Worm (Caenorhabditis elegans) whole organism, L4 larva: ENCODE measurements around the gene T28A8.3.

Experiments used
- Y5F2A.4 ChIP-seq: fragments of 200-800 bp; sonication (Bioruptor generic); optimal IDR thresholded peaks from 2 replicates; lab custom pipeline; 2018; ENCODE audit warnings: mild to moderate bottlenecking, missing genetic modification characterization, missing compliant biosample characterization
- ama-1 ChIP-seq: fragments of 150-350 bp; optimal IDR thresholded peaks from 2 replicates; lab custom pipeline; 2014; ENCODE audit warnings: inconsistent platforms, mixed read lengths

DNA sequence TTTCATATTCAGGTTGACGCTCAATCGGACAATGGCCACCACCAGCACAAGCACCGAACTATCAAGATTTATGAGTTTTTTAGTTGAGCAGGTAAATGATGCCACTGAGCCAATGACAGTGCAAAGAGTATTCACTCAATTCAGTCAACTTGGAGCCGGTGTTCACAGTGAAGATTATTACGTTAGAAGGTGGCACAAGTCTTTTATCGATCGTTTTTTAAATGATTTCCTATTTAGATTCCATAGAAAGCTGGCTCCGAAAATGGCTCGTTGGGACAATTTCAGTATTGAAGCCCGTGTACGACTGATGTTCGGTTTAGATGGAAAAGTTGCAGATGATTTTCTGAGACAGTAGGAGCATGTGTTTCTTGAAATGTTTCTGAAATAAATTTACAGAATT lies 4.2 kb upstream of the T28A8.3 start, which contains the start of gene T28A8.5:
- TF ChIP-seq ama-1 (lab: Kevin White, UChicago) (no peak), Y5F2A.4 (GFP tag; lab: Kevin White, UChicago) (no peak)
